Worm (Caenorhabditis elegans): Measurements from ENCODE around the gene T14B4.1.

DNA sequence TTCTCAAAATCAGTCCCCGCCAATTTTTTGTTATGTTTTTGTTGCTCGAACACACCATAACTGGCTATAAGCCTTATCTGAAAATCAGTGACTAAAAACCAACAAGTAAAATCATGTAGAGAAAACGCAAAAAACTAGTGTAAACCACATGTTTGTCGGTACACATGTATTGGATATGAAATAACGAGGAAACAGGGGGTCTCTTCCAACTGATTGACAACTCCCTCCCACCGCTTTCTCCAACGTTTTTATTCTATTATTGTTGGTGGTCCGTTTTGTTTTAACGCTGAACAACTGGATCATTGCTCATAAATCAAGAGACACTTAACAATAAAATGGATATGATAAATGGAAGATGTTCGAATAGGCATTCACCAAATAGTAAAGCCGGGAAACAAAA lies 9.9 kb upstream of the T14B4.1 start:
- TF ChIP-seq him-1 (tag; optimal IDR thresholded peaks at IDR 0.05), result no peak
- no peak for TF ChIP-seq W03F9.2 (tag; optimal IDR thresholded peaks at IDR 0.05)
